Fruit fly (Drosophila melanogaster) whole organism, prepupa: ENCODE results near the gene CG31493.
A peak's percentile ranks its signal among the peaks of the same experiment; 100 is the strongest.

ENCODE experiments used
- CG10631 ChIP-seq: fragments of 200-800 bp; sonication (Bioruptor generic); optimal IDR thresholded peaks from 2 replicates; lab custom pipeline; 2016; ENCODE audit warnings: missing biosample characterization, missing genetic modification characterization
- CG10669 ChIP-seq: fragments of 200-800 bp; sonication (Bioruptor generic); optimal IDR thresholded peaks from 3 replicates; lab custom pipeline; 2018; ENCODE audit warnings: missing biosample characterization, mild to moderate bottlenecking, missing genetic modification characterization, moderate library complexity
- CG11294 ChIP-seq: fragments of 200-800 bp; sonication (Bioruptor generic); IDR thresholded peaks from 2 replicates; pipeline ENCODE4 v1.3.6; 2022; ENCODE audit warnings: missing biosample characterization, missing genetic modification characterization
- CG11762 ChIP-seq: fragments of 200-800 bp; sonication (Bioruptor generic); optimal IDR thresholded peaks from 3 replicates; lab custom pipeline; 2016; ENCODE audit warnings: missing biosample characterization, missing genetic modification characterization; ENCODE audit not compliant: insufficient read depth
- CG15336 ChIP-seq: fragments of 200-800 bp; sonication (Bioruptor generic); IDR thresholded peaks from 2 replicates; pipeline ENCODE4 v1.3.6; 2022; ENCODE audit warnings: missing biosample characterization, missing genetic modification characterization
- CG1621 ChIP-seq: fragments of 200-800 bp; sonication (Bioruptor generic); optimal IDR thresholded peaks from 3 replicates; lab custom pipeline; 2018; ENCODE audit warnings: missing biosample characterization, mild to moderate bottlenecking, missing genetic modification characterization
- CG16779 ChIP-seq: fragments of 200-800 bp; sonication (Bioruptor generic); optimal IDR thresholded peaks from 3 replicates; lab custom pipeline; 2017; ENCODE audit warnings: missing biosample characterization, mild to moderate bottlenecking, missing genetic modification characterization
- CG3032 ChIP-seq: fragments of 200-800 bp; optimal IDR thresholded peaks from 2 replicates; lab custom pipeline; 2019; ENCODE audit warnings: missing biosample characterization, mild to moderate bottlenecking, missing genetic modification characterization, moderate library complexity
- CG31627 ChIP-seq: fragments of 200-800 bp; sonication (Bioruptor generic); optimal IDR thresholded peaks from 3 replicates; lab custom pipeline; 2016; ENCODE audit warnings: missing biosample characterization, missing genetic modification characterization
- CG32006 ChIP-seq: fragments of 200-800 bp; sonication (Bioruptor generic); optimal IDR thresholded peaks from 3 replicates; lab custom pipeline; 2017; ENCODE audit warnings: missing biosample characterization, mild to moderate bottlenecking, missing genetic modification characterization
- CG34406 ChIP-seq: fragments of 200-800 bp; sonication (Bioruptor generic); optimal IDR thresholded peaks from 3 replicates; lab custom pipeline; 2016; ENCODE audit warnings: missing biosample characterization, missing genetic modification characterization
- CG4318 ChIP-seq: fragments of 200-800 bp; sonication (Bioruptor generic); optimal IDR thresholded peaks from 3 replicates; lab custom pipeline; 2017; ENCODE audit warnings: missing biosample characterization, mild to moderate bottlenecking, missing genetic modification characterization
- CG6163 ChIP-seq: fragments of 200-800 bp; sonication (Bioruptor generic); IDR thresholded peaks from 3 replicates; pipeline ENCODE4 v1.3.6; 2022; ENCODE audit warnings: missing biosample characterization, missing genetic modification characterization
- CG6276 ChIP-seq: fragments of 200-800 bp; sonication (Bioruptor generic); optimal IDR thresholded peaks from 2 replicates; lab custom pipeline; 2017; ENCODE audit warnings: missing biosample characterization, mild to moderate bottlenecking, missing genetic modification characterization
- CG6792 ChIP-seq: fragments of 200-800 bp; sonication (Bioruptor generic); optimal IDR thresholded peaks from 3 replicates; lab custom pipeline; 2016; ENCODE audit warnings: missing biosample characterization, missing genetic modification characterization
- CG6808 ChIP-seq: fragments of 200-800 bp; sonication (Bioruptor generic); optimal IDR thresholded peaks from 3 replicates; lab custom pipeline; 2017; ENCODE audit warnings: missing biosample characterization, missing genetic modification characterization, mild to moderate bottlenecking, moderate library complexity, missing genetic modification reagents
- CG6854 ChIP-seq: fragments of 200-800 bp; sonication (Bioruptor generic); optimal IDR thresholded peaks from 2 replicates; lab custom pipeline; 2017; ENCODE audit warnings: missing biosample characterization, mild to moderate bottlenecking, missing genetic modification characterization
- CG7368 ChIP-seq: fragments of 200-800 bp; sonication (Bioruptor generic); optimal IDR thresholded peaks from 3 replicates; lab custom pipeline; 2016; ENCODE audit warnings: missing biosample characterization, missing genetic modification characterization
- CG8119 ChIP-seq: fragments of 200-800 bp; sonication (Bioruptor generic); IDR thresholded peaks from 3 replicates; pipeline ENCODE4 v1.3.6; 2022; ENCODE audit warnings: missing biosample characterization, missing genetic modification characterization
- CG8319 ChIP-seq: fragments of 200-800 bp; sonication (Bioruptor generic); optimal IDR thresholded peaks from 3 replicates; lab custom pipeline; 2016; ENCODE audit warnings: missing biosample characterization, missing genetic modification characterization
- CG8632 ChIP-seq: fragments of 200-800 bp; sonication (Bioruptor generic); optimal IDR thresholded peaks from 3 replicates; lab custom pipeline; 2016; ENCODE audit warnings: missing biosample characterization, missing genetic modification characterization
- Eip75B ChIP-seq: fragments of 200-800 bp; sonication (Bioruptor generic); optimal IDR thresholded peaks from 3 replicates; lab custom pipeline; 2016; ENCODE audit warnings: missing biosample characterization, missing genetic modification characterization
- Eip78C ChIP-seq: fragments of 200-800 bp; sonication (Bioruptor generic); peaks from one replicate; lab custom pipeline; 2016; ENCODE audit warnings: missing biosample characterization, missing genetic modification characterization
- Ets21C ChIP-seq: fragments of 200-800 bp; sonication (Bioruptor generic); optimal IDR thresholded peaks from 3 replicates; lab custom pipeline; 2016; ENCODE audit warnings: missing biosample characterization, missing genetic modification characterization
- Ets96B ChIP-seq: fragments of 200-800 bp; optimal IDR thresholded peaks from 2 replicates; lab custom pipeline; 2019; ENCODE audit warnings: missing biosample characterization, mild to moderate bottlenecking, missing genetic modification characterization, moderate library complexity
- Gug ChIP-seq: fragments of 200-800 bp; sonication (Bioruptor generic); IDR thresholded peaks from 2 replicates; pipeline ENCODE4 v1.3.6; 2022; ENCODE audit warnings: missing biosample characterization, missing genetic modification characterization
- Hr38 ChIP-seq: sonication (Bioruptor generic); optimal IDR thresholded peaks from 2 replicates; lab custom pipeline; 2016; ENCODE audit warnings: missing biosample characterization, missing genetic modification characterization
- Hr39 ChIP-seq: fragments of 200-800 bp; sonication (Bioruptor generic); optimal IDR thresholded peaks from 2 replicates; lab custom pipeline; 2016; ENCODE audit warnings: missing biosample characterization, missing genetic modification characterization
- Hr4 ChIP-seq: fragments of 200-800 bp; sonication (Bioruptor generic); optimal IDR thresholded peaks from 3 replicates; lab custom pipeline; 2016; ENCODE audit warnings: missing biosample characterization, missing genetic modification characterization
- Lpt ChIP-seq: fragments of 200-800 bp; sonication (Bioruptor generic); optimal IDR thresholded peaks from 3 replicates; lab custom pipeline; 2016; ENCODE audit warnings: missing biosample characterization, missing genetic modification characterization
- Met ChIP-seq: fragments of 200-800 bp; sonication (Bioruptor generic); optimal IDR thresholded peaks from 3 replicates; lab custom pipeline; 2016; ENCODE audit warnings: missing biosample characterization, missing genetic modification characterization
- OdsH ChIP-seq: fragments of 200-800 bp; sonication (Bioruptor generic); optimal IDR thresholded peaks from 3 replicates; lab custom pipeline; 2016; ENCODE audit warnings: missing biosample characterization, missing genetic modification characterization
- Sox14 ChIP-seq: fragments of 200-800 bp; sonication (Bioruptor generic); optimal IDR thresholded peaks from 3 replicates; lab custom pipeline; 2016; ENCODE audit warnings: missing biosample characterization, missing genetic modification characterization
- acj6 ChIP-seq: fragments of 200-800 bp; sonication (Bioruptor generic); optimal IDR thresholded peaks from 3 replicates; lab custom pipeline; 2016; ENCODE audit warnings: missing biosample characterization, missing genetic modification characterization
- cyc ChIP-seq: fragments of 200-800 bp; sonication (Bioruptor generic); optimal IDR thresholded peaks from 3 replicates; lab custom pipeline; 2016; ENCODE audit warnings: missing biosample characterization, missing genetic modification characterization
- dac ChIP-seq: fragments of 200-800 bp; sonication (Bioruptor generic); optimal IDR thresholded peaks from 2 replicates; lab custom pipeline; 2017; ENCODE audit warnings: missing biosample characterization, mild to moderate bottlenecking, missing genetic modification characterization
- esn ChIP-seq: fragments of 200-800 bp; sonication (Bioruptor generic); optimal IDR thresholded peaks from 2 replicates; lab custom pipeline; 2016; ENCODE audit warnings: missing biosample characterization, mild to moderate bottlenecking, missing genetic modification characterization, moderate library complexity
- fd59A ChIP-seq: fragments of 200-800 bp; sonication (Bioruptor generic); optimal IDR thresholded peaks from 2 replicates; lab custom pipeline; 2017; ENCODE audit warnings: missing biosample characterization, mild to moderate bottlenecking, missing genetic modification characterization, missing genetic modification reagents
- fd85E ChIP-seq: fragments of 200-800 bp; sonication (Bioruptor generic); optimal IDR thresholded peaks from 3 replicates; lab custom pipeline; 2016; ENCODE audit warnings: missing biosample characterization, missing genetic modification characterization
- fkh ChIP-seq: fragments of 200-800 bp; sonication (Bioruptor generic); optimal IDR thresholded peaks from 3 replicates; lab custom pipeline; 2017; ENCODE audit warnings: missing biosample characterization, mild to moderate bottlenecking, missing genetic modification characterization, moderate library complexity
- lz ChIP-seq: fragments of 200-800 bp; sonication (Bioruptor generic); optimal IDR thresholded peaks from 3 replicates; lab custom pipeline; 2016; ENCODE audit warnings: missing biosample characterization, missing genetic modification characterization
- net ChIP-seq: fragments of 200-800 bp; sonication (Bioruptor generic); optimal IDR thresholded peaks from 3 replicates; lab custom pipeline; 2016; ENCODE audit warnings: missing biosample characterization, missing genetic modification characterization
- pdm3 ChIP-seq: fragments of 200-800 bp; sonication (Bioruptor generic); optimal IDR thresholded peaks from 3 replicates; lab custom pipeline; 2016; ENCODE audit warnings: missing biosample characterization, missing genetic modification characterization
- salr ChIP-seq, 2 experiments: fragments of 200-800 bp; sonication (Bioruptor generic); optimal IDR thresholded peaks; 3 replicates each; lab custom pipeline; 2016 to 2018; ENCODE audit warnings: missing biosample characterization in 2 of 2, missing genetic modification characterization in 2 of 2, mild to moderate bottlenecking in 1 of 2
- svp ChIP-seq: fragments of 200-800 bp; sonication (Bioruptor generic); peaks from one replicate; lab custom pipeline; 2016; ENCODE audit warnings: missing biosample characterization, missing genetic modification characterization
- topi ChIP-seq: fragments of 200-800 bp; sonication (Bioruptor generic); optimal IDR thresholded peaks from 3 replicates; lab custom pipeline; 2016; ENCODE audit warnings: missing biosample characterization, missing genetic modification characterization

Gene CG31493

dm6 chr3R:7105503-7106164 lies 25.7 kb upstream of the CG31493 start:
- no peak for TF ChIP-seq Ets96B (tag; lab: Kevin White, UChicago)
- TF ChIP-seq OdsH = no peak
- TF ChIP-seq Met (GFP tag; lab: Kevin White, UChicago) = no peak
- no peak for TF ChIP-seq CG6854 (GFP tag; lab: Kevin White, UChicago)
- TF ChIP-seq CG8319 = no peak
- TF ChIP-seq CG11294 (GFP tag; lab: Robert Waterston, UW) = no peak
- no peak for TF ChIP-seq CG6808 (GFP tag; lab: Kevin White, UChicago)
- TF ChIP-seq dac (GFP tag; lab: Kevin White, UChicago) = no peak
- no peak for TF ChIP-seq CG8632
- no peak for TF ChIP-seq fkh
- no peak for TF ChIP-seq CG31627 (GFP tag; lab: Kevin White, UChicago)
- TF ChIP-seq Ets21C (GFP tag; lab: Kevin White, UChicago) = no peak
- no peak for TF ChIP-seq CG6276
- TF ChIP-seq net = no peak
- no peak for TF ChIP-seq fd85E
- no peak for TF ChIP-seq Lpt (GFP tag; lab: Kevin White, UChicago)
- TF ChIP-seq pdm3 (GFP tag; lab: Kevin White, UChicago) = no peak
- no peak for TF ChIP-seq CG4318

dm6 chr3R:7107713-7108588 lies 23.4 kb upstream of the CG31493 start:
- no peak for TF ChIP-seq cyc (GFP tag; lab: Kevin White, UChicago)
- TF ChIP-seq CG3032 (tag; lab: Kevin White, UChicago) = peak; percentile 24
- peak; percentile 19 for TF ChIP-seq Hr39 (GFP tag; lab: Kevin White, UChicago)
- no peak for TF ChIP-seq CG16779 (tag; lab: Kevin White, UChicago)
- TF ChIP-seq Hr4 (GFP tag; lab: Kevin White, UChicago) = peak; percentile 38
- TF ChIP-seq CG6163 = no peak
- TF ChIP-seq Eip75B (GFP tag; lab: Kevin White, UChicago) = no peak
- no peak for TF ChIP-seq CG31627 (GFP tag; lab: Kevin White, UChicago)
- no peak for TF ChIP-seq Gug
- TF ChIP-seq Met (GFP tag; lab: Kevin White, UChicago) = peak; percentile 7
- TF ChIP-seq acj6 (GFP tag; lab: Kevin White, UChicago) = no peak
- no peak for TF ChIP-seq pdm3 (GFP tag; lab: Kevin White, UChicago)
- TF ChIP-seq fkh = peak; percentile 35
- TF ChIP-seq Hr38 (GFP tag; lab: Kevin White, UChicago) = no peak
- peak; percentile 11 for TF ChIP-seq CG6276
- peak; percentile 12 for TF ChIP-seq Ets96B (tag; lab: Kevin White, UChicago)
- TF ChIP-seq CG7368 = no peak
- no peak for TF ChIP-seq CG6792 (GFP tag; lab: Kevin White, UChicago)
- TF ChIP-seq fd59A = no peak
- no peak for TF ChIP-seq CG6808 (GFP tag; lab: Kevin White, UChicago)
- no peak for TF ChIP-seq CG11294 (GFP tag; lab: Robert Waterston, UW)
- no peak for TF ChIP-seq CG15336 (GFP tag; lab: Robert Waterston, UW)
- TF ChIP-seq CG8632 = peak; percentile 1
- TF ChIP-seq lz (GFP tag; lab: Kevin White, UChicago) = no peak
- peak; percentile 7 for TF ChIP-seq esn (GFP tag; lab: Kevin White, UChicago)
- TF ChIP-seq CG10669 = no peak
- TF ChIP-seq OdsH = no peak
- no peak for TF ChIP-seq salr (GFP tag; optimal IDR thresholded peaks at IDR 0.05; lab: Kevin White, UChicago)
- no peak for TF ChIP-seq Lpt (GFP tag; lab: Kevin White, UChicago)
- TF ChIP-seq topi (GFP tag; lab: Kevin White, UChicago) = no peak
- no peak for TF ChIP-seq CG8119 (GFP tag; lab: Robert Waterston, UW)
- TF ChIP-seq CG1621 = peak; percentile 44
- TF ChIP-seq CG32006 (GFP tag; lab: Kevin White, UChicago) = no peak
- TF ChIP-seq dac (GFP tag; lab: Kevin White, UChicago) = no peak
- no peak for TF ChIP-seq CG6854 (GFP tag; lab: Kevin White, UChicago)
- TF ChIP-seq Eip78C (GFP tag; lab: Kevin White, UChicago) = peak; percentile 80
- peak; percentile 75 for TF ChIP-seq svp
- TF ChIP-seq Sox14 = no peak
- TF ChIP-seq CG10631 (GFP tag; lab: Kevin White, UChicago) = peak; percentile 9
- TF ChIP-seq CG4318 = no peak
- TF ChIP-seq CG11762 (GFP tag; lab: Kevin White, UChicago) = no peak
- no peak for TF ChIP-seq CG34406 (GFP tag; lab: Kevin White, UChicago)
